Worm (Caenorhabditis elegans): ENCODE measurements around the gene sptl-3.

The sptl-3 gene

ce11 chrV:13862505-13862904, 30.6 kb upstream of the sptl-3 start, which contains the start of gene srx-137:
TSS of gene srx-137 (plus strand) at chrV:13862805.
- no peak for TF ChIP-seq snpc-4 (tag; optimal IDR thresholded peaks at IDR 0.05)
- no peak for TF ChIP-seq R02D3.7 (tag; optimal IDR thresholded peaks at IDR 0.05)

- TF ChIP-seq mml-1 (tag; optimal IDR thresholded peaks at IDR 0.05) (no peak), nhr-67 (tag; optimal IDR thresholded peaks at IDR 0.05) (no peak), mdl-1 (tag; optimal IDR thresholded peaks at IDR 0.05) (no peak), nhr-11 (tag; optimal IDR thresholded peaks at IDR 0.05) (no peak), tbx-2 (tag; optimal IDR thresholded peaks at IDR 0.05) (no peak), egl-5 (tag; optimal IDR thresholded peaks at IDR 0.05) (no peak), ceh-82 (tag; optimal IDR thresholded peaks at IDR 0.05) (no peak), ceh-28 (tag; optimal IDR thresholded peaks at IDR 0.05) (no peak), ama-1 (optimal IDR thresholded peaks at IDR 0.05) (no peak), sea-2 (GFP tag; optimal IDR thresholded peaks at IDR 0.05) (no peak), nhr-76 (tag; optimal IDR thresholded peaks at IDR 0.05) (no peak), lsy-12 (tag; optimal IDR thresholded peaks at IDR 0.05) (no peak), snpc-4 (tag; optimal IDR thresholded peaks at IDR 0.05) (no peak), ceh-9 (tag; optimal IDR thresholded peaks at IDR 0.05) (no peak), lin-39 (tag; optimal IDR thresholded peaks at IDR 0.05) (no peak), nhr-237 (tag; optimal IDR thresholded peaks at IDR 0.05) (no peak), skn-1 (tag; optimal IDR thresholded peaks at IDR 0.05) (no peak)
Measured at ce11 chrV:13863700-13864099, 29.4 kb upstream of the sptl-3 start.

ce11 chrV:13866353-13866752, 26.8 kb upstream of the sptl-3 start, which contains the start of gene nhr-175:
TSS of gene nhr-175 (plus strand) at chrV:13866691.
- TF ChIP-seq lsy-12 (tag; optimal IDR thresholded peaks at IDR 0.05) (no peak), elt-1 (tag; optimal IDR thresholded peaks at IDR 0.05) (peak; percentile 92), snpc-4 (tag; optimal IDR thresholded peaks at IDR 0.05) (no peak), nhr-77 (tag; optimal IDR thresholded peaks at IDR 0.05) (no peak), unc-39 (tag; optimal IDR thresholded peaks at IDR 0.05) (no peak), elt-2 (tag; optimal IDR thresholded peaks at IDR 0.05) (no peak), ceh-28 (tag; optimal IDR thresholded peaks at IDR 0.05) (no peak), ztf-11 (tag; optimal IDR thresholded peaks at IDR 0.05) (no peak), nhr-11 (tag; optimal IDR thresholded peaks at IDR 0.05) (no peak), mml-1 (tag; optimal IDR thresholded peaks at IDR 0.05) (no peak), ceh-9 (tag; optimal IDR thresholded peaks at IDR 0.05) (no peak), lin-15B (tag; optimal IDR thresholded peaks at IDR 0.05) (no peak), unc-62 (GFP tag; optimal IDR thresholded peaks at IDR 0.05) (no peak), mdl-1 (tag; optimal IDR thresholded peaks at IDR 0.05) (no peak), nhr-237 (tag; optimal IDR thresholded peaks at IDR 0.05) (no peak), nhr-23 (tag; optimal IDR thresholded peaks at IDR 0.05) (peak; percentile 50), eor-1 (tag; optimal IDR thresholded peaks at IDR 0.05) (no peak), zag-1 (tag; optimal IDR thresholded peaks at IDR 0.05) (no peak), nhr-25 (tag; optimal IDR thresholded peaks at IDR 0.05) (peak; percentile 52), nhr-28 (tag; optimal IDR thresholded peaks at IDR 0.05) (no peak), egl-5 (tag; optimal IDR thresholded peaks at IDR 0.05) (no peak), daf-12 (tag; optimal IDR thresholded peaks at IDR 0.05) (no peak), pha-4 (tag; optimal IDR thresholded peaks at IDR 0.05) (no peak)

- no peak for TF ChIP-seq elt-1 (tag; optimal IDR thresholded peaks at IDR 0.05)
- no peak for TF ChIP-seq mdl-1 (tag; optimal IDR thresholded peaks at IDR 0.05)
- no peak for TF ChIP-seq nfya-1 (tag; optimal IDR thresholded peaks at IDR 0.05; ENCODE audit: insufficient read depth)
- no peak for TF ChIP-seq unc-62 (GFP tag; optimal IDR thresholded peaks at IDR 0.05)
- TF ChIP-seq pqm-1 (tag; optimal IDR thresholded peaks at IDR 0.05): peak; percentile 2
- TF ChIP-seq ceh-9 (tag; optimal IDR thresholded peaks at IDR 0.05): no peak
- no peak for TF ChIP-seq nhr-76 (tag; optimal IDR thresholded peaks at IDR 0.05)
- no peak for TF ChIP-seq ceh-16 (tag; optimal IDR thresholded peaks at IDR 0.05)
- no peak for TF ChIP-seq mml-1 (tag; optimal IDR thresholded peaks at IDR 0.05)
- no peak for TF ChIP-seq nhr-12 (tag; optimal IDR thresholded peaks at IDR 0.05)
- no peak for TF ChIP-seq nhr-43 (tag; optimal IDR thresholded peaks at IDR 0.05; ENCODE audit: poor library complexity, severe bottlenecking)
- no peak for TF ChIP-seq egl-27 (tag; optimal IDR thresholded peaks at IDR 0.05)
- no peak for TF ChIP-seq egl-5 (tag; optimal IDR thresholded peaks at IDR 0.05)
- no peak for TF ChIP-seq nhr-67 (tag; optimal IDR thresholded peaks at IDR 0.05)
- TF ChIP-seq ama-1 (optimal IDR thresholded peaks at IDR 0.05): no peak
- TF ChIP-seq nhr-11 (tag; optimal IDR thresholded peaks at IDR 0.05): peak; percentile 98
- TF ChIP-seq fos-1 (tag; optimal IDR thresholded peaks at IDR 0.05): no peak
Measured at ce11 chrV:13869551-13869950, 23.6 kb upstream of the sptl-3 start.

Data from whole organism, L3 larva.